Worm (Caenorhabditis elegans): ENCODE measurements around the gene srt-15.

The srt-15 gene

ce11 chrV:3011394-3011793 lies 50.6 kb downstream of the srt-15 start, which contains the start of gene srw-135:
TSS of gene srw-135 (minus strand) at chrV:3011494.
- TF ChIP-seq tab-1 (GFP tag; IDR thresholded peaks at IDR 0.05) (no peak), ref-1 (GFP tag; conservative IDR thresholded peaks at IDR 0.05) (no peak), ztf-29 (GFP tag; IDR thresholded peaks at IDR 0.05) (no peak), T22C8.4 (GFP tag; IDR thresholded peaks at IDR 0.05) (no peak), klf-2 (GFP tag; conservative IDR thresholded peaks at IDR 0.05) (no peak), med-1 (GFP tag; optimal IDR thresholded peaks at IDR 0.05; ENCODE audit: insufficient read depth) (no peak), ztf-23 (GFP tag; IDR thresholded peaks at IDR 0.05) (no peak), flt-1 (GFP tag; IDR thresholded peaks at IDR 0.05) (no peak), cog-1 (tag; optimal IDR thresholded peaks at IDR 0.05) (no peak)

- no peak for TF ChIP-seq med-1 (GFP tag; optimal IDR thresholded peaks at IDR 0.05; ENCODE audit: insufficient read depth)
- no peak for TF ChIP-seq flt-1 (GFP tag; IDR thresholded peaks at IDR 0.05)
- no peak for TF ChIP-seq ref-1 (GFP tag; conservative IDR thresholded peaks at IDR 0.05)
- no peak for TF ChIP-seq T22C8.4 (GFP tag; IDR thresholded peaks at IDR 0.05)
- no peak for TF ChIP-seq klf-2 (GFP tag; conservative IDR thresholded peaks at IDR 0.05)
- no peak for TF ChIP-seq ztf-23 (GFP tag; IDR thresholded peaks at IDR 0.05)
- TF ChIP-seq ztf-29 (GFP tag; IDR thresholded peaks at IDR 0.05) = no peak
- no peak for TF ChIP-seq tab-1 (GFP tag; IDR thresholded peaks at IDR 0.05)
- TF ChIP-seq cog-1 (tag; optimal IDR thresholded peaks at IDR 0.05) = no peak
Observed at ce11 chrV:3010468-3010867, 51.5 kb downstream of the srt-15 start, which contains the start of gene srw-136. TSS of gene srw-136 (minus strand) at chrV:3010568.

Data from whole organism, midembryonic.